Worm (Caenorhabditis elegans): ENCODE measurements around the gene acr-16.

acr-16 gene

ce11 chrV:8609776-8610529 is 48.9 kb downstream of the acr-16 start (continued):
- TF ChIP-seq nhr-12 (tag; optimal IDR thresholded peaks at IDR 0.05) = no peak
- TF ChIP-seq lir-3 (tag; optimal IDR thresholded peaks at IDR 0.05; ENCODE audit: poor library complexity) = no peak
- peak; percentile 0 for TF ChIP-seq nhr-71 (tag; optimal IDR thresholded peaks at IDR 0.05)

- TF ChIP-seq pax-3 (tag; optimal IDR thresholded peaks at IDR 0.05) = no peak
- peak; percentile 60 for TF ChIP-seq elt-2 (tag; optimal IDR thresholded peaks at IDR 0.05)
- peak; percentile 61 for TF ChIP-seq nhr-20 (tag; optimal IDR thresholded peaks at IDR 0.05)
- TF ChIP-seq grh-1 (GFP tag; IDR thresholded peaks at IDR 0.05) = 0 out of 2 replicates have a peak, but pooled peaks have one; percentile 42
- TF ChIP-seq lsy-2 (tag; optimal IDR thresholded peaks at IDR 0.05) = peak; percentile 6 to 30
- TF ChIP-seq snu-23 (GFP tag; optimal IDR thresholded peaks at IDR 0.05) = peak; percentile 56
- peak; percentile 22 for TF ChIP-seq ztf-4 (tag; optimal IDR thresholded peaks at IDR 0.05)
- peak; percentile 83 for TF ChIP-seq lin-14 (GFP tag; optimal IDR thresholded peaks at IDR 0.05)
- peak in 1 of 3 experiments; percentile 29 for TF ChIP-seq ceh-82 (tag; optimal IDR thresholded peaks at IDR 0.05)
- TF ChIP-seq nhr-28 (tag; optimal IDR thresholded peaks at IDR 0.05) = no peak
- TF ChIP-seq efl-3 (GFP tag; optimal IDR thresholded peaks at IDR 0.05) = no peak
- TF ChIP-seq ztf-11 (tag; optimal IDR thresholded peaks at IDR 0.05) = peak in 1 of 2 experiments; percentile 2
- TF ChIP-seq snpc-4 (tag; optimal IDR thresholded peaks at IDR 0.05) = no peak
- peak in 1 of 2 experiments; percentile 61 for TF ChIP-seq lin-35 (GFP tag; optimal IDR thresholded peaks at IDR 0.05)
- TF ChIP-seq C04F5.9 (tag; optimal IDR thresholded peaks at IDR 0.05) = no peak
- TF ChIP-seq dpl-1 (GFP tag; optimal IDR thresholded peaks at IDR 0.05) = peak in 1 of 3 experiments; percentile 2
- TF ChIP-seq nhr-90 (tag; optimal IDR thresholded peaks at IDR 0.05; ENCODE audit: poor library complexity) = peak; percentile 26
- TF ChIP-seq mdl-1 (tag; optimal IDR thresholded peaks at IDR 0.05) = peak in 1 of 2 experiments; percentile 77
- TF ChIP-seq nhr-71 (tag; optimal IDR thresholded peaks at IDR 0.05) = peak; percentile 52
- TF ChIP-seq efl-1 (optimal IDR thresholded peaks at IDR 0.05) = no peak
- TF ChIP-seq efl-1 (GFP tag; optimal IDR thresholded peaks at IDR 0.05 in 1 of 2) = peak in 1 of 2 experiments; percentile 80
- peak; percentile 43 for TF ChIP-seq nhr-47 (tag; optimal IDR thresholded peaks at IDR 0.05)
- peak; percentile 59 for TF ChIP-seq unc-130 (tag; optimal IDR thresholded peaks at IDR 0.05)
- peak; percentile 31 for TF ChIP-seq C16A3.4 (tag; optimal IDR thresholded peaks at IDR 0.05)
- TF ChIP-seq mep-1 (tag; optimal IDR thresholded peaks at IDR 0.05) = peak; percentile 24
- peak; percentile 87 for TF ChIP-seq nhr-85 (tag)
- peak; percentile 63 for TF ChIP-seq nhr-19 (GFP tag; conservative IDR thresholded peaks at IDR 0.05)
- peak; percentile 7 for TF ChIP-seq irx-1 (tag; optimal IDR thresholded peaks at IDR 0.05)
- TF ChIP-seq elt-3 (tag; optimal IDR thresholded peaks at IDR 0.05) = peak in 3 of 6 experiments; percentile 7 to 75 (median 49)
- TF ChIP-seq zip-4 (GFP tag; optimal IDR thresholded peaks at IDR 0.05) = no peak
- TF ChIP-seq fkh-10 (GFP tag; optimal IDR thresholded peaks at IDR 0.05) = no peak
- TF ChIP-seq blmp-1 (tag; optimal IDR thresholded peaks at IDR 0.05) = peak; percentile 99
Measured at ce11 chrV:8610633-8611404, 49.8 kb downstream of the acr-16 start, which contains the start of gene fip-4. TSS of gene fip-4 (minus strand) at chrV:8611268.
